Worm (Caenorhabditis elegans): ENCODE results near the gene faxc-1.
A peak's percentile ranks its signal among the peaks of the same experiment; 100 is the strongest.

Gene faxc-1

ce11 chrII:12261147-12261821, 2.7 kb upstream of the faxc-1 start (continued):
- TF ChIP-seq ceh-82 (tag; optimal IDR thresholded peaks at IDR 0.05) (no peak), mep-1 (tag; optimal IDR thresholded peaks at IDR 0.05) (peak; percentile 34), sup-37 (GFP tag; optimal IDR thresholded peaks at IDR 0.05) (no peak), nhr-20 (tag; optimal IDR thresholded peaks at IDR 0.05) (peak; percentile 22), ces-1 (GFP tag; optimal IDR thresholded peaks at IDR 0.05) (no peak), ztf-11 (tag; optimal IDR thresholded peaks at IDR 0.05) (no peak), hlh-4 (tag; optimal IDR thresholded peaks at IDR 0.05) (no peak), efl-1 (optimal IDR thresholded peaks at IDR 0.05) (no peak), efl-1 (GFP tag; optimal IDR thresholded peaks at IDR 0.05 in 1 of 2) (no peak)

- peak in 1 of 2 experiments; percentile 20 for TF ChIP-seq egl-27 (tag; optimal IDR thresholded peaks at IDR 0.05)
- TF ChIP-seq blmp-1 (tag; optimal IDR thresholded peaks at IDR 0.05): peak; percentile 77
- peak; percentile 71 for TF ChIP-seq grh-1 (GFP tag; IDR thresholded peaks at IDR 0.05)
- peak; percentile 75 for TF ChIP-seq lin-14 (GFP tag; optimal IDR thresholded peaks at IDR 0.05)
- no peak for TF ChIP-seq pqm-1 (tag; optimal IDR thresholded peaks at IDR 0.05)
- peak; percentile 32 for TF ChIP-seq C16A3.4 (tag; optimal IDR thresholded peaks at IDR 0.05)
- peak; percentile 3 for TF ChIP-seq mep-1 (tag; optimal IDR thresholded peaks at IDR 0.05)
- TF ChIP-seq lsy-2 (tag; optimal IDR thresholded peaks at IDR 0.05): peak in 1 of 2 experiments; percentile 20
- TF ChIP-seq tbx-2 (tag; optimal IDR thresholded peaks at IDR 0.05): no peak
- no peak for TF ChIP-seq ceh-82 (tag; optimal IDR thresholded peaks at IDR 0.05)
- TF ChIP-seq jun-1 (tag; optimal IDR thresholded peaks at IDR 0.05): peak; percentile 16
- TF ChIP-seq efl-3 (GFP tag; optimal IDR thresholded peaks at IDR 0.05): no peak
- no peak for TF ChIP-seq ces-1 (GFP tag; optimal IDR thresholded peaks at IDR 0.05)
- TF ChIP-seq nhr-47 (tag; optimal IDR thresholded peaks at IDR 0.05): peak; percentile 33
- TF ChIP-seq lin-35 (GFP tag; optimal IDR thresholded peaks at IDR 0.05): peak; percentile 38 to 46
- TF ChIP-seq unc-86 (tag; optimal IDR thresholded peaks at IDR 0.05): no peak
- no peak for TF ChIP-seq unc-62 (GFP tag; optimal IDR thresholded peaks at IDR 0.05)
- TF ChIP-seq nhr-85 (tag): peak; percentile 95
- TF ChIP-seq mef-2 (tag; optimal IDR thresholded peaks at IDR 0.05): no peak
- no peak for TF ChIP-seq ceh-63 (GFP tag; optimal IDR thresholded peaks at IDR 0.05)
- TF ChIP-seq xbp-1 (tag; optimal IDR thresholded peaks at IDR 0.05): peak; percentile 12
- peak; percentile 9 to 36 (median 32) for TF ChIP-seq dpl-1 (GFP tag; optimal IDR thresholded peaks at IDR 0.05)
- TF ChIP-seq snu-23 (GFP tag; optimal IDR thresholded peaks at IDR 0.05): peak; percentile 37
- no peak for TF ChIP-seq zag-1 (tag; optimal IDR thresholded peaks at IDR 0.05)
- TF ChIP-seq vab-15 (tag; optimal IDR thresholded peaks at IDR 0.05): no peak
- no peak for TF ChIP-seq F16B12.6 (tag; optimal IDR thresholded peaks at IDR 0.05)
- TF ChIP-seq pax-3 (tag; optimal IDR thresholded peaks at IDR 0.05): no peak
- TF ChIP-seq nhr-12 (tag; optimal IDR thresholded peaks at IDR 0.05): no peak
- TF ChIP-seq elt-3 (tag; optimal IDR thresholded peaks at IDR 0.05): peak in 4 of 6 experiments; percentile 19 to 56 (median 48)
- TF ChIP-seq fos-1 (tag; optimal IDR thresholded peaks at IDR 0.05): no peak
- TF ChIP-seq nhr-20 (tag; optimal IDR thresholded peaks at IDR 0.05): peak; percentile 56
- no peak for TF ChIP-seq mdl-1 (tag; optimal IDR thresholded peaks at IDR 0.05)
- TF ChIP-seq egl-13 (tag; optimal IDR thresholded peaks at IDR 0.05): no peak
- TF ChIP-seq ceh-8 (GFP tag; optimal IDR thresholded peaks at IDR 0.05): no peak
- TF ChIP-seq lin-15B (tag; optimal IDR thresholded peaks at IDR 0.05): no peak
- TF ChIP-seq rnt-1 (tag; optimal IDR thresholded peaks at IDR 0.05): no peak
- TF ChIP-seq ama-1 (optimal IDR thresholded peaks at IDR 0.05): no peak
- TF ChIP-seq ceh-88 (GFP tag; IDR thresholded peaks at IDR 0.05): no peak
- TF ChIP-seq isw-1 (GFP tag; IDR thresholded peaks at IDR 0.05): no peak
- TF ChIP-seq unc-30 (tag; optimal IDR thresholded peaks at IDR 0.05): no peak
- TF ChIP-seq sox-4 (tag; optimal IDR thresholded peaks at IDR 0.05): no peak
- peak; percentile 51 for TF ChIP-seq nhr-71 (tag; optimal IDR thresholded peaks at IDR 0.05)
- TF ChIP-seq nhr-90 (tag; optimal IDR thresholded peaks at IDR 0.05; ENCODE audit: poor library complexity): peak; percentile 69
- peak in 1 of 2 experiments; percentile 9 for TF ChIP-seq efl-1 (optimal IDR thresholded peaks at IDR 0.05)
- TF ChIP-seq efl-1 (GFP tag; optimal IDR thresholded peaks at IDR 0.05 in 1 of 2): no peak
- TF ChIP-seq alr-1 (tag; optimal IDR thresholded peaks at IDR 0.05; ENCODE audit: borderline replicate concordance): no peak
- no peak for TF ChIP-seq swsn-7 (tag; optimal IDR thresholded peaks at IDR 0.05)
These were observed 1.4 kb upstream of the faxc-1 start for ce11 chrII:12262567-12262966.

Measured in whole organism, L1 larva.